Worm (Caenorhabditis elegans) whole organism, young adult: ENCODE measurements around the gene sra-2.

ENCODE experiments used
- B0261.1 ChIP-seq: sonication (generic microtip); optimal IDR thresholded peaks from 2 replicates; lab custom pipeline; 2016; ENCODE audit warnings: mild to moderate bottlenecking, missing genetic modification characterization, moderate library complexity, missing compliant biosample characterization
- D2030.7 ChIP-seq: fragments of 200-800 bp; sonication (Bioruptor generic); IDR thresholded peaks from 2 replicates; pipeline ENCODE4 v1.3.6; 2022; ENCODE audit warnings: missing genetic modification reagents, missing genetic modification characterization, missing compliant biosample characterization
- F33H1.4 ChIP-seq: fragments of 200-800 bp; sonication (Bioruptor generic); IDR thresholded peaks from 2 replicates; pipeline ENCODE4 v1.3.6; 2022; ENCODE audit warnings: missing genetic modification reagents, missing genetic modification characterization, missing compliant biosample characterization
- F49E8.2 ChIP-seq: sonication (generic microtip); optimal IDR thresholded peaks from 3 replicates; lab custom pipeline; 2017; ENCODE audit warnings: missing genetic modification characterization, mild to moderate bottlenecking, missing compliant biosample characterization, antibody characterized with exemption, moderate library complexity; ENCODE audit not compliant: insufficient read depth
- K12H6.12 ChIP-seq: fragments of 200-800 bp; sonication (Bioruptor generic); optimal IDR thresholded peaks from 2 replicates; lab custom pipeline; 2018; ENCODE audit warnings: mild to moderate bottlenecking, missing genetic modification characterization, missing compliant biosample characterization
- T07F8.4 ChIP-seq: sonication (generic microtip); optimal IDR thresholded peaks from 2 replicates; lab custom pipeline; 2016; ENCODE audit warnings: mild to moderate bottlenecking, missing genetic modification characterization, moderate library complexity, missing compliant biosample characterization
- T26A5.8 ChIP-seq: sonication (generic microtip); optimal IDR thresholded peaks from 2 replicates; lab custom pipeline; 2016; ENCODE audit warnings: missing genetic modification characterization, missing compliant biosample characterization
- Y67H2A.10 ChIP-seq: fragments of 200-800 bp; sonication (Bioruptor generic); conservative IDR thresholded peaks from 2 replicates; pipeline ENCODE4 v1.3.6; 2022; ENCODE audit warnings: missing genetic modification reagents, missing genetic modification characterization, missing compliant biosample characterization
- Y79H2A.3 ChIP-seq: fragments of 200-800 bp; sonication (Bioruptor generic); conservative IDR thresholded peaks from 2 replicates; pipeline ENCODE4 v1.3.6; 2022; ENCODE audit warnings: missing genetic modification reagents, missing genetic modification characterization, missing compliant biosample characterization
- akir-1 ChIP-seq: fragments of 200-800 bp; sonication (Bioruptor generic); optimal IDR thresholded peaks from 2 replicates; lab custom pipeline; 2018; ENCODE audit warnings: mild to moderate bottlenecking, missing genetic modification characterization, moderate library complexity, missing compliant biosample characterization
- ama-1 ChIP-seq, 3 experiments: fragments of 150-350 bp in 1 of 3; sonication (generic microtip) in 2 of 3; optimal IDR thresholded peaks; 2 replicates each; lab custom pipeline; 2014 to 2018; ENCODE audit warnings: missing biosample characterization in 2 of 3, missing genetic modification characterization in 2 of 3, missing genetic modification reagents in 2 of 3
- aptf-3 ChIP-seq: fragments of 200-800 bp; sonication (Bioruptor generic); IDR thresholded peaks from 2 replicates; pipeline ENCODE4 v1.3.6; 2022; ENCODE audit warnings: missing genetic modification characterization, missing compliant biosample characterization
- atf-7 ChIP-seq: sonication (generic microtip); optimal IDR thresholded peaks from 2 replicates; lab custom pipeline; 2017; ENCODE audit warnings: mild to moderate bottlenecking, missing genetic modification characterization, missing compliant biosample characterization
- attf-5 ChIP-seq: fragments of 200-800 bp; sonication (Bioruptor generic); optimal IDR thresholded peaks from 2 replicates; lab custom pipeline; 2018; ENCODE audit warnings: mild to moderate bottlenecking, missing genetic modification characterization, missing compliant biosample characterization
- attf-6 ChIP-seq: fragments of 200-800 bp; sonication (Bioruptor generic); IDR thresholded peaks from 2 replicates; pipeline ENCODE4 v1.3.6; 2022; ENCODE audit warnings: missing genetic modification reagents, missing genetic modification characterization, missing compliant biosample characterization
- cebp-1 ChIP-seq, 2 experiments: fragments of 200-800 bp in 1 of 2; sonication (Bioruptor generic) in 1 of 2; sonication (generic microtip) in 1 of 2; IDR thresholded peaks in 1 of 2; optimal IDR thresholded peaks in 1 of 2; 2 replicates each; pipeline versions ENCODE4 v1.3.6 to Lab custom; 2017 to 2022; ENCODE audit warnings: missing compliant biosample characterization in 2 of 2, missing genetic modification characterization in 2 of 2, mild to moderate bottlenecking in 1 of 2, missing genetic modification reagents in 1 of 2, moderate library complexity in 1 of 2
- cebp-2 ChIP-seq: fragments of 200-800 bp; sonication (Bioruptor generic); IDR thresholded peaks from 2 replicates; pipeline ENCODE4 v1.3.6; 2022; ENCODE audit warnings: missing genetic modification characterization, missing compliant biosample characterization
- ceh-100 ChIP-seq: fragments of 200-800 bp; sonication (Bioruptor generic); IDR thresholded peaks from 2 replicates; pipeline ENCODE4 v1.3.6; 2022; ENCODE audit warnings: missing genetic modification reagents, missing genetic modification characterization, missing compliant biosample characterization
- ceh-40 ChIP-seq: fragments of 200-800 bp; sonication (Bioruptor generic); IDR thresholded peaks from 2 replicates; pipeline ENCODE4 v1.3.6; 2022; ENCODE audit warnings: missing genetic modification characterization, missing compliant biosample characterization
- dox-1 ChIP-seq: fragments of 200-800 bp; sonication (Bioruptor generic); IDR thresholded peaks from 2 replicates; pipeline ENCODE4 v1.3.6; 2022; ENCODE audit warnings: missing genetic modification reagents, missing genetic modification characterization, missing compliant biosample characterization
- efl-1 ChIP-seq: fragments of 150-350 bp; optimal IDR thresholded peaks from 2 replicates; lab custom pipeline; 2014; ENCODE audit warnings: missing biosample characterization, missing genetic modification reagents, missing genetic modification characterization
- egl-44 ChIP-seq: fragments of 200-800 bp; sonication (Bioruptor generic); IDR thresholded peaks from 2 replicates; pipeline ENCODE4 v1.3.6; 2022; ENCODE audit warnings: missing genetic modification reagents, missing genetic modification characterization, missing compliant biosample characterization
- egrh-3 ChIP-seq: fragments of 200-800 bp; sonication (Bioruptor generic); IDR thresholded peaks from 2 replicates; pipeline ENCODE4 v1.3.6; 2022; ENCODE audit warnings: missing genetic modification reagents, missing genetic modification characterization, missing compliant biosample characterization
- gei-17 ChIP-seq: fragments of 200-800 bp; sonication (Bioruptor generic); optimal IDR thresholded peaks from 2 replicates; lab custom pipeline; 2018; ENCODE audit warnings: mild to moderate bottlenecking, missing genetic modification characterization, missing compliant biosample characterization
- hmg-20 ChIP-seq: fragments of 200-800 bp; sonication (Bioruptor generic); IDR thresholded peaks from 2 replicates; pipeline ENCODE4 v1.3.6; 2022; ENCODE audit warnings: missing genetic modification reagents, missing genetic modification characterization, missing compliant biosample characterization
- hsf-1 ChIP-seq: fragments of 200-800 bp; sonication (Bioruptor generic); IDR thresholded peaks from 2 replicates; pipeline ENCODE4 v1.3.6; 2022; ENCODE audit warnings: missing genetic modification reagents, missing genetic modification characterization, missing compliant biosample characterization
- let-607 ChIP-seq, 2 experiments: fragments of 200-800 bp in 1 of 2; sonication (Bioruptor generic) in 1 of 2; sonication (generic microtip) in 1 of 2; optimal IDR thresholded peaks; 2 replicates each; lab custom pipeline; 2016 to 2018; ENCODE audit warnings: mild to moderate bottlenecking in 2 of 2, missing compliant biosample characterization in 2 of 2, missing genetic modification characterization in 2 of 2, moderate library complexity in 2 of 2, missing genotype in 1 of 2
- lin-54 ChIP-seq: fragments of 200-800 bp; sonication (Bioruptor generic); optimal IDR thresholded peaks from 2 replicates; lab custom pipeline; 2018; ENCODE audit warnings: mild to moderate bottlenecking, missing genetic modification characterization, missing compliant biosample characterization
- madf-10 ChIP-seq: sonication (generic microtip); optimal IDR thresholded peaks from 2 replicates; lab custom pipeline; 2016; ENCODE audit warnings: mild to moderate bottlenecking, missing genetic modification characterization, missing compliant biosample characterization
- madf-6 ChIP-seq: fragments of 200-800 bp; sonication (Bioruptor generic); IDR thresholded peaks from 2 replicates; pipeline ENCODE4 v1.3.6; 2022; ENCODE audit warnings: missing genetic modification reagents, missing genetic modification characterization, missing compliant biosample characterization
- mel-28 ChIP-seq: sonication (generic microtip); optimal IDR thresholded peaks from 2 replicates; lab custom pipeline; 2016; ENCODE audit warnings: borderline replicate concordance, mild to moderate bottlenecking, missing genetic modification characterization, missing compliant biosample characterization
- mxl-1 ChIP-seq: sonication (generic microtip); optimal IDR thresholded peaks from 2 replicates; lab custom pipeline; 2016; ENCODE audit warnings: missing genetic modification characterization, missing compliant biosample characterization
- nfyb-1 ChIP-seq: fragments of 200-800 bp; sonication (Bioruptor generic); IDR thresholded peaks from 2 replicates; pipeline ENCODE4 v1.3.6; 2022; ENCODE audit warnings: missing genetic modification reagents, missing genetic modification characterization, missing compliant biosample characterization
- nhr-120 ChIP-seq: fragments of 200-800 bp; sonication (Bioruptor generic); IDR thresholded peaks from 2 replicates; pipeline ENCODE4 v1.3.6; 2022; ENCODE audit warnings: missing genetic modification characterization, missing compliant biosample characterization
- nhr-179 ChIP-seq: sonication (generic microtip); optimal IDR thresholded peaks from 2 replicates; lab custom pipeline; 2016; ENCODE audit warnings: mild to moderate bottlenecking, missing genetic modification characterization, missing compliant biosample characterization
- nhr-27 ChIP-seq: fragments of 200-800 bp; sonication (Bioruptor generic); optimal IDR thresholded peaks from 2 replicates; lab custom pipeline; 2018; ENCODE audit warnings: mild to moderate bottlenecking, missing genetic modification characterization, moderate library complexity, missing compliant biosample characterization
- pha-4 ChIP-seq: fragments of 150-350 bp; sonication (generic microtip); optimal IDR thresholded peaks from 2 replicates; lab custom pipeline; 2014; ENCODE audit warnings: missing biosample characterization, missing genetic modification reagents, missing genetic modification characterization
- repo-1 ChIP-seq: sonication (generic microtip); optimal IDR thresholded peaks from 2 replicates; lab custom pipeline; 2017; ENCODE audit warnings: mild to moderate bottlenecking, missing genetic modification characterization, missing compliant biosample characterization
- rpc-1 ChIP-seq, 2 experiments: fragments of 150-350 bp in 1 of 2; sonication (generic microtip) in 1 of 2; optimal IDR thresholded peaks; 2 replicates each; lab custom pipeline; 2014 to 2018; ENCODE audit warnings: missing biosample characterization in 1 of 2, missing genetic modification characterization in 1 of 2, missing genetic modification reagents in 1 of 2, missing genotype in 1 of 2
- sdz-38 ChIP-seq: sonication (generic microtip); optimal IDR thresholded peaks from 2 replicates; lab custom pipeline; 2016; ENCODE audit warnings: missing genotype, missing genetic modification characterization, missing compliant biosample characterization
- snpc-1.1 ChIP-seq: sonication (generic microtip); optimal IDR thresholded peaks from 2 replicates; lab custom pipeline; 2017; ENCODE audit warnings: missing genetic modification characterization, mild to moderate bottlenecking, missing compliant biosample characterization, antibody characterized with exemption, moderate library complexity, missing genotype, missing genetic modification reagents; ENCODE audit not compliant: insufficient read depth
- snpc-1.3 ChIP-seq: sonication (generic microtip); optimal IDR thresholded peaks from 2 replicates; lab custom pipeline; 2017; ENCODE audit warnings: missing genetic modification characterization, mild to moderate bottlenecking, missing compliant biosample characterization, antibody characterized with exemption, moderate library complexity, missing genotype, missing genetic modification reagents; ENCODE audit not compliant: insufficient read depth
- unc-62 ChIP-seq: fragments of 150-350 bp; optimal IDR thresholded peaks from 2 replicates; lab custom pipeline; 2014; ENCODE audit warnings: missing biosample characterization, missing genetic modification reagents, missing genetic modification characterization
- ztf-18 ChIP-seq: sonication (generic microtip); optimal IDR thresholded peaks from 2 replicates; lab custom pipeline; 2016; ENCODE audit warnings: missing genotype, mild to moderate bottlenecking, missing genetic modification characterization, missing compliant biosample characterization
- ztf-22 ChIP-seq: fragments of 200-800 bp; sonication (Bioruptor generic); optimal IDR thresholded peaks from 2 replicates; lab custom pipeline; 2018; ENCODE audit warnings: mild to moderate bottlenecking, missing genetic modification characterization, moderate library complexity, missing compliant biosample characterization
- ztf-26 ChIP-seq: sonication (generic microtip); optimal IDR thresholded peaks from 2 replicates; lab custom pipeline; 2017; ENCODE audit warnings: missing genetic modification characterization, missing compliant biosample characterization
- ztf-3 ChIP-seq: fragments of 200-800 bp; sonication (Bioruptor generic); optimal IDR thresholded peaks from 2 replicates; lab custom pipeline; 2018; ENCODE audit warnings: mild to moderate bottlenecking, missing genetic modification characterization, missing compliant biosample characterization

The sra-2 gene

DNA sequence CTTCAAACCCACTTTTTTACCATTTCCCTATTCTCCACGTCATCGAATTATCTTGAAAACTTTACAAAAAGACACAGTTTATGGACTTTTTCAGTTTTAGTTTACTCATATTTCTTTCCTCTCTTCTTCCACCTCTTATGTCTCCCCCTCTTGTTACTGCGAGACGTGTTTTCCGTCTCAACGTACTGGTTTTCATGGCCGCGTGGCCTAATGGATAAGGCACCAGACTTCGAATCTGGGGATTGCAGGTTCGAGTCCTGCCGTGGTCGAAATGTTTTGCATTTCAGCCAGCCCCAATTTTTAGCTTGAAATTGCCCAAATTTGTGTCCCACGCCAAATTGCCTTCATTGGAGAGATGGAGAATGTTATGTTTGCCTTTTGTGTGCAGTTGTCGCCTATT lies 37.5 kb downstream of the sra-2 start (continued):
- TF ChIP-seq rpc-1 (optimal IDR thresholded peaks at IDR 0.05; lab: Kevin White, UChicago) (peak; percentile 83), rpc-1 (tag; optimal IDR thresholded peaks at IDR 0.05; lab: Kevin White, UChicago) (peak; percentile 95), sdz-38 (tag; lab: Kevin White, UChicago) (no peak), nhr-27 (tag; lab: Kevin White, UChicago) (no peak), F33H1.4 (GFP tag; lab: Robert Waterston, UW) (peak; percentile 46; the same call in 1 of the 2 replicates), snpc-1.1 (tag; lab: Kevin White, UChicago) (no peak), dox-1 (GFP tag; lab: Robert Waterston, UW) (peak; percentile 83), lin-54 (peak; percentile 48), D2030.7 (GFP tag; lab: Robert Waterston, UW) (peak; percentile 67), ceh-100 (peak; percentile 68), cebp-1 (GFP tag; IDR thresholded peaks at IDR 0.05; lab: Robert Waterston, UW) (no peak), cebp-1 (tag; optimal IDR thresholded peaks at IDR 0.05; lab: Kevin White, UChicago) (peak; percentile 73), ztf-18 (tag; lab: Kevin White, UChicago) (peak; percentile 72), nhr-179 (no peak), repo-1 (tag; lab: Kevin White, UChicago) (peak; percentile 5), hsf-1 (GFP tag; lab: Robert Waterston, UW) (no peak), ceh-40 (no peak), aptf-3 (no peak), T26A5.8 (tag; lab: Kevin White, UChicago) (peak; percentile 62), madf-10 (tag; lab: Kevin White, UChicago) (peak; percentile 53), attf-6 (GFP tag; lab: Robert Waterston, UW) (no peak), pha-4 (tag; lab: Kevin White, UChicago) (no peak), mel-28 (tag; lab: Kevin White, UChicago) (peak; percentile 21), akir-1 (no peak), F49E8.2 (tag; lab: Kevin White, UChicago) (peak; percentile 45), B0261.1 (tag; lab: Kevin White, UChicago) (peak; percentile 93), ztf-3 (GFP tag; lab: Kevin White, UChicago) (no peak), T07F8.4 (tag; lab: Kevin White, UChicago) (peak; percentile 53), egrh-3 (GFP tag; lab: Robert Waterston, UW) (peak; percentile 29; the same call in 1 of the 2 replicates), attf-5 (peak; percentile 61), madf-6 (GFP tag; lab: Robert Waterston, UW) (peak; percentile 65), mxl-1 (tag; lab: Kevin White, UChicago) (peak; percentile 90), gei-17 (GFP tag; lab: Kevin White, UChicago) (no peak), snpc-1.3 (peak; percentile 55), nfyb-1 (peak; percentile 87), Y67H2A.10 (GFP tag; lab: Robert Waterston, UW) (peak; percentile 46; the same call in 1 of the 2 replicates), ama-1 (optimal IDR thresholded peaks at IDR 0.05; lab: Kevin White, UChicago) (no peak), ama-1 (GFP tag; optimal IDR thresholded peaks at IDR 0.05; lab: Kevin White, UChicago) (peak in 1 of 2 experiments; percentile 85), unc-62 (GFP tag; lab: Kevin White, UChicago) (no peak), efl-1 (GFP tag; lab: Kevin White, UChicago) (no peak), let-607 (tag; optimal IDR thresholded peaks at IDR 0.05; lab: Kevin White, UChicago) (peak in 1 of 2 experiments; percentile 48), nhr-120 (GFP tag; lab: Robert Waterston, UW) (0 out of 2 replicates have a peak, but pooled peaks have one; percentile 81), Y79H2A.3 (GFP tag; lab: Robert Waterston, UW) (0 out of 2 replicates have a peak, but pooled peaks have one; percentile 51), ztf-22 (GFP tag; lab: Kevin White, UChicago) (no peak), atf-7 (tag; lab: Kevin White, UChicago) (peak; percentile 54), hmg-20 (GFP tag; lab: Robert Waterston, UW) (no peak), cebp-2 (GFP tag; lab: Robert Waterston, UW) (peak; percentile 69; the same call in 1 of the 2 replicates), egl-44 (GFP tag; lab: Robert Waterston, UW) (peak; percentile 79), K12H6.12 (tag; lab: Kevin White, UChicago) (peak; percentile 52), ztf-26 (tag; lab: Kevin White, UChicago) (no peak)
